Fruit fly (Drosophila melanogaster): ENCODE data around the gene CG34256.

DNA sequence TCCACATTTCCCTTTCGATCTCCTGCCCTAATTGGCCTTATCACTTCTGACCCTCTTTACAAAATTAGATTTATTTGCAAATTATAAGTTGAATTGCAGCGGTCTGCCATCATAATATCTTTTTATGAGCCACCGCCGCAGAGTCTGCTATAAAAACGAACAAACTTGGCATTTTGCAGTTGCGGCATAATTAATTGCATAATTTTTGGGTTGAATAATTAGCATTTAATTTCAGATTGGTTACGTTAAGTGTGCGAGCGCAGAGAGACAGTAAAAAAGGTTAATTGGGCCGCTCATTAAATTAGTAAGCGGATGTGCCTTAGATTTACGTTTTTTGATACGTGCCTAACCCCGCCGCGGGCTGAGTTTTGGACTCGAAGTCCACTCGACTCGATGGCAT, 40.5 kb downstream of the CG34256 start:
- TF ChIP-seq gl (tag; optimal IDR thresholded peaks at IDR 0.05) (no peak), CG32121 (GFP tag; IDR thresholded peaks at IDR 0.05) (no peak), CG17806 (tag; optimal IDR thresholded peaks at IDR 0.05) (no peak), Ets98B (GFP tag; IDR thresholded peaks at IDR 0.05) (no peak), fd96Ca (GFP tag; IDR thresholded peaks at IDR 0.05) (no peak), CG15710 (tag; optimal IDR thresholded peaks at IDR 0.05) (no peak), D1 (tag; optimal IDR thresholded peaks at IDR 0.05) (no peak), EcR (GFP tag; optimal IDR thresholded peaks at IDR 0.05) (no peak), CG34367 (tag; optimal IDR thresholded peaks at IDR 0.05) (no peak), Snoo (tag; optimal IDR thresholded peaks at IDR 0.05) (no peak)
